Worm (Caenorhabditis elegans) whole organism, young adult: ENCODE results near the gene F17C8.3.

Source experiments
- F33H1.4 ChIP-seq: fragments of 200-800 bp; sonication (Bioruptor generic); IDR thresholded peaks from 2 replicates; pipeline ENCODE4 v1.3.6; 2022; ENCODE audit warnings: missing genetic modification reagents, missing genetic modification characterization, missing compliant biosample characterization
- F52B5.7 ChIP-seq: sonication (generic microtip); optimal IDR thresholded peaks from 2 replicates; lab custom pipeline; 2016; ENCODE audit warnings: mild to moderate bottlenecking, missing genetic modification characterization, missing compliant biosample characterization
- F57A8.1 ChIP-seq: fragments of 200-800 bp; sonication (Bioruptor generic); optimal IDR thresholded peaks from 2 replicates; lab custom pipeline; 2018; ENCODE audit warnings: mild to moderate bottlenecking, missing genetic modification characterization, moderate library complexity, missing compliant biosample characterization
- Y67H2A.10 ChIP-seq: fragments of 200-800 bp; sonication (Bioruptor generic); conservative IDR thresholded peaks from 2 replicates; pipeline ENCODE4 v1.3.6; 2022; ENCODE audit warnings: missing genetic modification reagents, missing genetic modification characterization, missing compliant biosample characterization
- ama-1 ChIP-seq, 3 experiments: fragments of 150-350 bp in 1 of 3; sonication (generic microtip) in 2 of 3; optimal IDR thresholded peaks; 2 replicates each; lab custom pipeline; 2014 to 2018; ENCODE audit warnings: missing biosample characterization in 2 of 3, missing genetic modification characterization in 2 of 3, missing genetic modification reagents in 2 of 3
- attf-6 ChIP-seq: fragments of 200-800 bp; sonication (Bioruptor generic); IDR thresholded peaks from 2 replicates; pipeline ENCODE4 v1.3.6; 2022; ENCODE audit warnings: missing genetic modification reagents, missing genetic modification characterization, missing compliant biosample characterization
- ceh-27 ChIP-seq: fragments of 200-800 bp; sonication (Bioruptor generic); optimal IDR thresholded peaks from 2 replicates; lab custom pipeline; 2018; ENCODE audit warnings: mild to moderate bottlenecking, missing genetic modification characterization, moderate library complexity, missing compliant biosample characterization
- efl-1 ChIP-seq: fragments of 150-350 bp; optimal IDR thresholded peaks from 2 replicates; lab custom pipeline; 2014; ENCODE audit warnings: missing biosample characterization, missing genetic modification reagents, missing genetic modification characterization
- let-526 ChIP-seq: fragments of 200-800 bp; sonication (Bioruptor generic); IDR thresholded peaks from 2 replicates; pipeline ENCODE4 v1.3.6; 2022; ENCODE audit warnings: missing genetic modification reagents, missing genetic modification characterization, missing compliant biosample characterization
- nfya-1 ChIP-seq: sonication (generic microtip); optimal IDR thresholded peaks from 2 replicates; lab custom pipeline; 2017; ENCODE audit warnings: antibody characterized with exemption, missing compliant biosample characterization, missing genetic modification characterization, borderline replicate concordance; ENCODE audit not compliant: insufficient read depth
- nfyb-1 ChIP-seq: fragments of 200-800 bp; sonication (Bioruptor generic); IDR thresholded peaks from 2 replicates; pipeline ENCODE4 v1.3.6; 2022; ENCODE audit warnings: missing genetic modification reagents, missing genetic modification characterization, missing compliant biosample characterization
- pha-4 ChIP-seq: fragments of 150-350 bp; sonication (generic microtip); optimal IDR thresholded peaks from 2 replicates; lab custom pipeline; 2014; ENCODE audit warnings: missing biosample characterization, missing genetic modification reagents, missing genetic modification characterization
- ztf-18 ChIP-seq: sonication (generic microtip); optimal IDR thresholded peaks from 2 replicates; lab custom pipeline; 2016; ENCODE audit warnings: missing genotype, mild to moderate bottlenecking, missing genetic modification characterization, missing compliant biosample characterization

ce11 chrIII:4735443-4735842, 3.7 kb downstream of the F17C8.3 start, which contains the start of gene F17C8.7:
- TF ChIP-seq F33H1.4 (GFP tag; lab: Robert Waterston, UW) (no peak), F52B5.7 (tag; lab: Kevin White, UChicago) (no peak), nfya-1 (tag; lab: Kevin White, UChicago) (no peak), efl-1 (GFP tag; lab: Kevin White, UChicago) (no peak), F57A8.1 (GFP tag; lab: Kevin White, UChicago) (no peak), ama-1 (optimal IDR thresholded peaks at IDR 0.05; lab: Kevin White, UChicago) (no peak), ama-1 (GFP tag; optimal IDR thresholded peaks at IDR 0.05; lab: Kevin White, UChicago) (no peak), Y67H2A.10 (no peak), let-526 (GFP tag; lab: Robert Waterston, UW) (no peak), ceh-27 (no peak), nfyb-1 (no peak), ztf-18 (no peak), attf-6 (GFP tag; lab: Robert Waterston, UW) (no peak), pha-4 (no peak)
